Worm (Caenorhabditis elegans): ENCODE measurements around the gene Y51A2D.8.

DNA sequence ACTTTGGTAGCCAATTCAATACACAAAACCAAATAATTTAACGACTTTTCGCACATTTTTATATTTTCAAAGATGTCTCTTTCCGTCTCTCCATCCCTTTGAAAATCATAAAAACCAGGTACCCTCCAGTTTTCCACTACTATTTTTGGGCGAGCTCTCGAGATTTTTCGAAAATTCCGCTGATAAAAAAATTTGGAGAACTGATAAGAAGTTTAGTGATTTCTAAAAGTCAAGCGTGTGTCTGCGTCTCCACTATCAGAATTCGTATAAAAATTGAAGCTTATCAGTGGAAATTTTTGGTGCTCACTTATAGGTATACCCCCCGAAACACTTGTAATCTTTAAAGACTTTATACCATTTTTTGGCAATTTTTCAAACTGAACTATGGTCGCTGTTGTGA is 37.2 kb downstream of the Y51A2D.8 start, which contains the start of gene hmit-1.1:
- TF ChIP-seq ztf-11 (tag; optimal IDR thresholded peaks at IDR 0.05): no peak
- no peak for TF ChIP-seq unc-30 (tag; optimal IDR thresholded peaks at IDR 0.05)
- TF ChIP-seq ztf-4 (tag; optimal IDR thresholded peaks at IDR 0.05): no peak
- no peak for TF ChIP-seq nhr-77 (tag; optimal IDR thresholded peaks at IDR 0.05)
- no peak for TF ChIP-seq mab-9 (GFP tag; IDR thresholded peaks at IDR 0.05)
